Fruit fly (Drosophila melanogaster) whole organism, embryonic: Measurements from ENCODE around the gene CG34034.
A peak's percentile ranks its signal among the peaks of the same experiment; 100 is the strongest.

Experiments used
- Adf1 ChIP-seq: fragments of 200-800 bp; sonication (Bioruptor generic); IDR thresholded peaks from 2 replicates; pipeline ENCODE4 v1.3.6; 2022; ENCODE audit warnings: missing biosample characterization, missing genetic modification characterization
- Awh ChIP-seq: fragments of 200-800 bp; sonication (Bioruptor generic); IDR thresholded peaks from 2 replicates; pipeline ENCODE4, ENCODE4 v1.3.6; 2022; ENCODE audit warnings: missing biosample characterization, missing genetic modification characterization
- CG10654 ChIP-seq: fragments of 200-800 bp; sonication (Bioruptor generic); optimal IDR thresholded peaks from 2 replicates; lab custom pipeline; 2016; ENCODE audit warnings: missing biosample characterization, missing genetic modification characterization
- CG10979 ChIP-seq: fragments of 200-800 bp; sonication (Bioruptor generic); optimal IDR thresholded peaks from 2 replicates; lab custom pipeline; 2018; ENCODE audit warnings: missing biosample characterization, mild to moderate bottlenecking, missing genetic modification characterization, moderate library complexity
- CG11247 ChIP-seq: fragments of 200-800 bp; sonication (Bioruptor generic); IDR thresholded peaks from 2 replicates; pipeline ENCODE4 v1.3.6; 2022; ENCODE audit warnings: missing biosample characterization, missing genetic modification characterization
- CG12155 ChIP-seq: fragments of 200-800 bp; sonication (Bioruptor generic); optimal IDR thresholded peaks from 3 replicates; lab custom pipeline; 2016; ENCODE audit warnings: missing biosample characterization, missing genetic modification characterization
- CG1233 ChIP-seq: fragments of 200-800 bp; sonication (Bioruptor generic); optimal IDR thresholded peaks from 4 replicates; lab custom pipeline; 2018; ENCODE audit warnings: missing biosample characterization, mild to moderate bottlenecking, missing genetic modification characterization
- CG12391 ChIP-seq: fragments of 200-800 bp; sonication (Bioruptor generic); optimal IDR thresholded peaks from 3 replicates; lab custom pipeline; 2018; ENCODE audit warnings: missing biosample characterization, mild to moderate bottlenecking, missing genetic modification characterization, moderate library complexity
- CG13296 ChIP-seq: fragments of 200-800 bp; sonication (Bioruptor generic); optimal IDR thresholded peaks from 3 replicates; lab custom pipeline; 2018; ENCODE audit warnings: missing biosample characterization, mild to moderate bottlenecking, missing genetic modification characterization
- CG15479 ChIP-seq: fragments of 200-800 bp; sonication (Bioruptor generic); optimal IDR thresholded peaks from 3 replicates; lab custom pipeline; 2019; ENCODE audit warnings: missing biosample characterization, mild to moderate bottlenecking, missing genetic modification characterization, moderate library complexity
- CG17802 ChIP-seq: fragments of 200-800 bp; sonication (Bioruptor generic); optimal IDR thresholded peaks from 2 replicates; lab custom pipeline; 2018; ENCODE audit warnings: missing biosample characterization, mild to moderate bottlenecking, missing genetic modification characterization, moderate library complexity
- CG18476 ChIP-seq: fragments of 200-800 bp; sonication (Bioruptor generic); optimal IDR thresholded peaks from 2 replicates; lab custom pipeline; 2016; ENCODE audit warnings: missing biosample characterization, mild to moderate bottlenecking, missing genetic modification characterization
- CG2116 ChIP-seq: fragments of 200-800 bp; sonication (Bioruptor generic); optimal IDR thresholded peaks from 3 replicates; lab custom pipeline; 2018; ENCODE audit warnings: missing biosample characterization, mild to moderate bottlenecking, missing genetic modification characterization
- CG2889 ChIP-seq: fragments of 200-800 bp; sonication (Bioruptor generic); IDR thresholded peaks from 3 replicates; pipeline ENCODE4 v1.3.6; 2022; ENCODE audit warnings: missing biosample characterization, missing genetic modification characterization
- CG31224 ChIP-seq: fragments of 200-800 bp; sonication (Bioruptor generic); IDR thresholded peaks from 2 replicates; pipeline ENCODE4 v1.3.6; 2022; ENCODE audit warnings: missing biosample characterization, missing genetic modification characterization
- CG43689 ChIP-seq: fragments of 200-800 bp; sonication (Bioruptor generic); IDR thresholded peaks from 2 replicates; pipeline ENCODE4 v1.3.6; 2022; ENCODE audit warnings: missing biosample characterization, missing genetic modification characterization
- CG4404 ChIP-seq: fragments of 200-800 bp; sonication (Bioruptor generic); IDR thresholded peaks from 2 replicates; pipeline ENCODE4 v1.3.6; 2022; ENCODE audit warnings: missing biosample characterization, missing genetic modification characterization
- CG5245 ChIP-seq: fragments of 200-800 bp; sonication (Bioruptor generic); optimal IDR thresholded peaks from 3 replicates; lab custom pipeline; 2016; ENCODE audit warnings: missing biosample characterization, missing genetic modification characterization
- CG5953 ChIP-seq: fragments of 200-800 bp; sonication (Bioruptor generic); IDR thresholded peaks from 2 replicates; pipeline ENCODE4 v1.3.6; 2022; ENCODE audit warnings: missing biosample characterization, missing genetic modification characterization
- CG6654 ChIP-seq: fragments of 200-800 bp; sonication (Bioruptor generic); optimal IDR thresholded peaks from 2 replicates; lab custom pipeline; 2017; ENCODE audit warnings: missing biosample characterization, mild to moderate bottlenecking, missing genetic modification characterization
- CG8924 ChIP-seq: fragments of 200-800 bp; optimal IDR thresholded peaks from 3 replicates; lab custom pipeline; 2019; ENCODE audit warnings: missing biosample characterization, mild to moderate bottlenecking, missing genetic modification characterization, moderate library complexity
- D19B ChIP-seq: fragments of 200-800 bp; sonication (Bioruptor generic); optimal IDR thresholded peaks from 2 replicates; lab custom pipeline; 2017; ENCODE audit warnings: missing biosample characterization, mild to moderate bottlenecking, missing genetic modification characterization
- Dip3 ChIP-seq: fragments of 200-800 bp; sonication (Bioruptor generic); optimal IDR thresholded peaks from 3 replicates; lab custom pipeline; 2016; ENCODE audit warnings: missing biosample characterization, missing genetic modification characterization
- Dll ChIP-seq: fragments of 200-800 bp; sonication (Bioruptor generic); IDR thresholded peaks from 4 replicates; pipeline ENCODE4 v1.3.6; 2022; ENCODE audit warnings: missing biosample characterization, missing genetic modification characterization; ENCODE audit not compliant: partially characterized antibody
- HLHmδ ChIP-seq: fragments of 200-800 bp; sonication (Bioruptor generic); optimal IDR thresholded peaks from 2 replicates; lab custom pipeline; 2018; ENCODE audit warnings: missing biosample characterization, mild to moderate bottlenecking, missing genetic modification characterization, moderate library complexity
- Lim3 ChIP-seq: fragments of 200-800 bp; sonication (Bioruptor generic); IDR thresholded peaks from 2 replicates; pipeline ENCODE4 v1.3.6; 2022; ENCODE audit warnings: missing biosample characterization, missing genetic modification characterization
- Mes4 ChIP-seq: fragments of 200-800 bp; sonication (Bioruptor generic); optimal IDR thresholded peaks from 2 replicates; lab custom pipeline; 2016; ENCODE audit warnings: missing biosample characterization, missing genetic modification characterization
- NC2α ChIP-seq: fragments of 200-800 bp; sonication (Bioruptor generic); optimal IDR thresholded peaks from 2 replicates; lab custom pipeline; 2016; ENCODE audit warnings: missing biosample characterization, missing genetic modification characterization
- Oli ChIP-seq: fragments of 200-800 bp; sonication (Bioruptor generic); optimal IDR thresholded peaks from 2 replicates; lab custom pipeline; 2018; ENCODE audit warnings: missing biosample characterization, mild to moderate bottlenecking, missing genetic modification characterization, moderate library complexity
- Pdp1 ChIP-seq, 2 experiments: fragments of 200-800 bp; sonication (Bioruptor generic); optimal IDR thresholded peaks; 3 replicates each; lab custom pipeline; 2016; ENCODE audit warnings: missing biosample characterization in 2 of 2, missing genetic modification characterization in 2 of 2, mild to moderate bottlenecking in 1 of 2, moderate library complexity in 1 of 2
- Usf ChIP-seq: fragments of 200-800 bp; sonication (Bioruptor generic); optimal IDR thresholded peaks from 2 replicates; lab custom pipeline; 2017; ENCODE audit warnings: missing genotype, missing biosample characterization, missing genetic modification characterization
- bigmax ChIP-seq: fragments of 200-800 bp; sonication (Bioruptor generic); optimal IDR thresholded peaks from 2 replicates; lab custom pipeline; 2018; ENCODE audit warnings: missing biosample characterization, mild to moderate bottlenecking, missing genetic modification characterization
- chm ChIP-seq: fragments of 200-800 bp; sonication (Bioruptor generic); IDR thresholded peaks from 2 replicates; pipeline ENCODE4 v1.3.6; 2022; ENCODE audit warnings: missing biosample characterization, missing genetic modification characterization
- crc ChIP-seq: fragments of 200-800 bp; sonication (Bioruptor generic); optimal IDR thresholded peaks from 2 replicates; lab custom pipeline; 2016; ENCODE audit warnings: missing biosample characterization, missing genetic modification characterization
- cwo ChIP-seq: fragments of 200-800 bp; sonication (Bioruptor generic); optimal IDR thresholded peaks from 3 replicates; lab custom pipeline; 2017; ENCODE audit warnings: missing biosample characterization, missing genetic modification characterization, mild to moderate bottlenecking, moderate library complexity, missing genetic modification reagents
- danr ChIP-seq: fragments of 200-800 bp; sonication (Bioruptor generic); IDR thresholded peaks from 2 replicates; pipeline ENCODE4 v1.3.6; 2022; ENCODE audit warnings: missing biosample characterization, missing genetic modification characterization
- dati ChIP-seq: fragments of 200-800 bp; sonication (Bioruptor generic); IDR thresholded peaks from 2 replicates; pipeline ENCODE4 v1.3.6; 2022; ENCODE audit warnings: missing biosample characterization, missing genetic modification characterization
- fd64A ChIP-seq: fragments of 200-800 bp; sonication (Bioruptor generic); optimal IDR thresholded peaks from 3 replicates; lab custom pipeline; 2018; ENCODE audit warnings: missing biosample characterization, mild to moderate bottlenecking, missing genetic modification characterization
- fd96Cb ChIP-seq: fragments of 200-800 bp; sonication (Bioruptor generic); optimal IDR thresholded peaks from 2 replicates; lab custom pipeline; 2018; ENCODE audit warnings: missing biosample characterization, mild to moderate bottlenecking, missing genetic modification characterization, moderate library complexity
- fru ChIP-seq: fragments of >200 bp; optimal IDR thresholded peaks from 2 replicates; lab custom pipeline; 2017
- gem ChIP-seq: fragments of 200-800 bp; sonication (Bioruptor generic); optimal IDR thresholded peaks from 2 replicates; lab custom pipeline; 2019; ENCODE audit warnings: missing biosample characterization, mild to moderate bottlenecking, missing genetic modification characterization, moderate library complexity
- gsb ChIP-seq: fragments of 200-800 bp; sonication (Bioruptor generic); IDR thresholded peaks from 2 replicates; pipeline ENCODE4 v1.3.6; 2022; ENCODE audit warnings: missing biosample characterization, missing genetic modification characterization
- pb ChIP-seq: fragments of 200-800 bp; sonication (Bioruptor generic); optimal IDR thresholded peaks from 3 replicates; lab custom pipeline; 2016; ENCODE audit warnings: missing biosample characterization, missing genetic modification characterization
- pho ChIP-seq: fragments of 200-800 bp; sonication (Bioruptor generic); optimal IDR thresholded peaks from 2 replicates; lab custom pipeline; 2016; ENCODE audit warnings: missing biosample characterization, missing genetic modification characterization
- phol ChIP-seq: fragments of 200-800 bp; sonication (Bioruptor generic); optimal IDR thresholded peaks from 3 replicates; lab custom pipeline; 2018; ENCODE audit warnings: missing biosample characterization, mild to moderate bottlenecking, missing genetic modification characterization, moderate library complexity
- ranshi ChIP-seq: fragments of 200-800 bp; sonication (Bioruptor generic); IDR thresholded peaks from 2 replicates; pipeline ENCODE4 v1.3.6; 2022; ENCODE audit warnings: missing biosample characterization, missing genetic modification characterization
- ro ChIP-seq: fragments of 200-800 bp; sonication (Bioruptor generic); IDR thresholded peaks from 2 replicates; pipeline ENCODE4 v1.3.6; 2022; ENCODE audit warnings: missing biosample characterization, missing genetic modification characterization
- salm ChIP-seq: fragments of 200-800 bp; sonication (Bioruptor generic); optimal IDR thresholded peaks from 2 replicates; lab custom pipeline; 2018; ENCODE audit warnings: missing biosample characterization, mild to moderate bottlenecking, missing genetic modification characterization
- schlank ChIP-seq: fragments of 200-800 bp; sonication (Bioruptor generic); optimal IDR thresholded peaks from 2 replicates; lab custom pipeline; 2018; ENCODE audit warnings: missing biosample characterization, mild to moderate bottlenecking, missing genetic modification characterization
- slou ChIP-seq: fragments of 200-800 bp; sonication (Bioruptor generic); optimal IDR thresholded peaks from 3 replicates; lab custom pipeline; 2016; ENCODE audit warnings: missing biosample characterization, missing genetic modification characterization
- sna ChIP-seq: fragments of 200-800 bp; sonication (Bioruptor generic); IDR thresholded peaks from 2 replicates; pipeline ENCODE4 v1.3.6; 2022; ENCODE audit warnings: missing biosample characterization, missing genetic modification characterization; ENCODE audit not compliant: partially characterized antibody
- trem ChIP-seq: fragments of 200-800 bp; optimal IDR thresholded peaks from 3 replicates; lab custom pipeline; 2019; ENCODE audit warnings: missing biosample characterization, mild to moderate bottlenecking, missing genetic modification characterization, moderate library complexity
- zfh2 ChIP-seq: fragments of 200-800 bp; sonication (Bioruptor generic); optimal IDR thresholded peaks from 2 replicates; lab custom pipeline; 2016; ENCODE audit warnings: missing biosample characterization, missing genetic modification characterization

CG34034 gene

dm6 chr3R:21703346-21703745 is 35.6 kb downstream of the CG34034 start (continued):
- no peak for TF ChIP-seq CG31224
- no peak for TF ChIP-seq schlank
- TF ChIP-seq gem, result peak; percentile 62
- no peak for TF ChIP-seq CG2116 (GFP tag; lab: Kevin White, UChicago)
- no peak for TF ChIP-seq CG5245 (GFP tag; lab: Kevin White, UChicago)
- TF ChIP-seq CG15479, result no peak
- no peak for TF ChIP-seq pho (GFP tag; lab: Kevin White, UChicago)
- no peak for TF ChIP-seq CG43689 (GFP tag; lab: Robert Waterston, UW)
- TF ChIP-seq CG10654 (GFP tag; lab: Kevin White, UChicago), result no peak
- no peak for TF ChIP-seq Mes4
- TF ChIP-seq fru (lab: Kevin White, UChicago), result no peak
- TF ChIP-seq danr (GFP tag; lab: Robert Waterston, UW), result no peak
- no peak for TF ChIP-seq fd64A (GFP tag; lab: Kevin White, UChicago)
- no peak for TF ChIP-seq CG18476 (GFP tag; lab: Kevin White, UChicago)
- peak; percentile 32 for TF ChIP-seq fd96Cb (tag; lab: Kevin White, UChicago)
- no peak for TF ChIP-seq trem
- TF ChIP-seq Awh (GFP tag; lab: Robert Waterston, UW), result no peak
- TF ChIP-seq CG6654, result no peak
- no peak for TF ChIP-seq CG12155 (GFP tag; lab: Kevin White, UChicago)
- TF ChIP-seq crc (GFP tag; lab: Kevin White, UChicago), result no peak
- TF ChIP-seq dati (GFP tag; lab: Robert Waterston, UW), result no peak
- no peak for TF ChIP-seq bigmax (GFP tag; lab: Kevin White, UChicago)
- TF ChIP-seq Oli (tag; lab: Kevin White, UChicago), result peak; percentile 52
- TF ChIP-seq slou (GFP tag; lab: Kevin White, UChicago), result no peak
- no peak for TF ChIP-seq Dll
- TF ChIP-seq pb (GFP tag; lab: Kevin White, UChicago), result no peak
- no peak for TF ChIP-seq NC2α (GFP tag; lab: Kevin White, UChicago)
- no peak for TF ChIP-seq Lim3 (GFP tag; lab: Robert Waterston, UW)
- TF ChIP-seq ro (GFP tag; lab: Robert Waterston, UW), result no peak
- TF ChIP-seq CG5953 (GFP tag; lab: Robert Waterston, UW), result no peak
- no peak for TF ChIP-seq CG10979 (tag; lab: Kevin White, UChicago)
- TF ChIP-seq Usf (GFP tag; lab: Kevin White, UChicago), result no peak
- no peak for TF ChIP-seq HLHmδ (GFP tag; lab: Kevin White, UChicago)
- TF ChIP-seq CG17802 (tag; lab: Kevin White, UChicago), result no peak
- no peak for TF ChIP-seq sna (GFP tag; lab: Robert Waterston, UW)
- no peak for TF ChIP-seq Pdp1 (GFP tag; optimal IDR thresholded peaks at IDR 0.05; lab: Kevin White, UChicago)
- TF ChIP-seq D19B (GFP tag; lab: Kevin White, UChicago), result no peak
- TF ChIP-seq CG4404, result no peak
- TF ChIP-seq CG8924 (tag; lab: Kevin White, UChicago), result peak; percentile 7
- no peak for TF ChIP-seq CG2889
- no peak for TF ChIP-seq Adf1
- TF ChIP-seq phol (tag; lab: Kevin White, UChicago), result peak; percentile 41
- no peak for TF ChIP-seq cwo (GFP tag; lab: Kevin White, UChicago)
- no peak for TF ChIP-seq salm
- no peak for TF ChIP-seq Dip3 (GFP tag; lab: Kevin White, UChicago)
- TF ChIP-seq CG11247 (GFP tag; lab: Robert Waterston, UW), result no peak
- no peak for TF ChIP-seq zfh2 (GFP tag; lab: Kevin White, UChicago)
- TF ChIP-seq CG13296 (GFP tag; lab: Kevin White, UChicago), result no peak
- 0 out of 2 replicates have a peak, but pooled peaks have one; percentile 9 for TF ChIP-seq ranshi
- no peak for TF ChIP-seq CG1233 (GFP tag; lab: Kevin White, UChicago)
- no peak for TF ChIP-seq gsb
- TF ChIP-seq chm, result no peak
- peak; percentile 33 for TF ChIP-seq CG12391 (tag; lab: Kevin White, UChicago)
